Worm (Caenorhabditis elegans) whole organism, early embryonic: ENCODE data around the gene F07H5.10.

Source experiments
- B0310.2 ChIP-seq: sonication (generic microtip); optimal IDR thresholded peaks from 2 replicates; lab custom pipeline; 2016; ENCODE audit warnings: mild to moderate bottlenecking, missing genetic modification characterization, missing compliant biosample characterization
- F13C5.2 ChIP-seq: sonication (generic microtip); optimal IDR thresholded peaks from 2 replicates; lab custom pipeline; 2017; ENCODE audit warnings: mild to moderate bottlenecking, missing genetic modification characterization, inconsistent platforms, missing compliant biosample characterization
- aly-1 ChIP-seq: sonication (generic microtip); optimal IDR thresholded peaks from 2 replicates; lab custom pipeline; 2016; ENCODE audit warnings: missing genetic modification characterization, missing compliant biosample characterization
- ama-1 ChIP-seq: fragments of 150-350 bp; optimal IDR thresholded peaks from 2 replicates; lab custom pipeline; 2014
- ceh-13 ChIP-seq: fragments of 200-800 bp; sonication (Bioruptor generic); optimal IDR thresholded peaks from 2 replicates; lab custom pipeline; 2018; ENCODE audit warnings: mild to moderate bottlenecking, missing genetic modification characterization, missing compliant biosample characterization
- ceh-36 ChIP-seq: sonication (generic microtip); optimal IDR thresholded peaks from 2 replicates; lab custom pipeline; 2016; ENCODE audit warnings: missing genetic modification characterization, inconsistent platforms, missing compliant biosample characterization
- ets-7 ChIP-seq: sonication (generic microtip); optimal IDR thresholded peaks from 2 replicates; lab custom pipeline; 2016; ENCODE audit warnings: missing genotype, missing genetic modification characterization, missing compliant biosample characterization
- flt-1 ChIP-seq: fragments of 200-800 bp; sonication (Bioruptor generic); IDR thresholded peaks from 2 replicates; pipeline ENCODE4 v1.3.6; 2022; ENCODE audit warnings: missing genetic modification characterization, missing compliant biosample characterization
- hmbx-1 ChIP-seq: sonication (generic microtip); optimal IDR thresholded peaks from 2 replicates; lab custom pipeline; 2016; ENCODE audit warnings: mild to moderate bottlenecking, missing genetic modification characterization, missing compliant biosample characterization
- hmg-4 ChIP-seq: fragments of 200-800 bp; sonication (Bioruptor generic); optimal IDR thresholded peaks from 2 replicates; lab custom pipeline; 2018; ENCODE audit warnings: mild to moderate bottlenecking, missing genetic modification characterization, missing compliant biosample characterization
- hnd-1 ChIP-seq: sonication (generic microtip); optimal IDR thresholded peaks from 2 replicates; lab custom pipeline; 2016; ENCODE audit warnings: missing genetic modification characterization, missing compliant biosample characterization
- pes-1 ChIP-seq: fragments of 200-800 bp; sonication (Bioruptor generic); IDR thresholded peaks from 2 replicates; pipeline ENCODE4 v1.3.6; 2022; ENCODE audit warnings: missing genetic modification reagents, missing genetic modification characterization, missing compliant biosample characterization
- scrt-1 ChIP-seq: fragments of 200-800 bp; sonication (Bioruptor generic); IDR thresholded peaks from 2 replicates; pipeline ENCODE4 v1.3.6; 2022; ENCODE audit warnings: missing genetic modification characterization, missing compliant biosample characterization
- sea-1 ChIP-seq: fragments of 200-800 bp; sonication (Bioruptor generic); conservative IDR thresholded peaks from 2 replicates; pipeline ENCODE4 v1.3.6; 2022; ENCODE audit warnings: missing genetic modification characterization, missing compliant biosample characterization
- tbx-11 ChIP-seq: fragments of 200-800 bp; sonication (Bioruptor generic); IDR thresholded peaks from 2 replicates; pipeline ENCODE4 v1.3.6; 2022; ENCODE audit warnings: missing genetic modification characterization, missing compliant biosample characterization
- tbx-37 ChIP-seq: fragments of 200-800 bp; sonication (Bioruptor generic); conservative IDR thresholded peaks from 2 replicates; pipeline ENCODE4 v1.3.6; 2022; ENCODE audit warnings: missing genetic modification reagents, missing genetic modification characterization, missing compliant biosample characterization
- tra-4 ChIP-seq: sonication (generic microtip); optimal IDR thresholded peaks from 2 replicates; lab custom pipeline; 2017; ENCODE audit warnings: missing genetic modification characterization, missing compliant biosample characterization

Gene F07H5.10

ce11 chrII:8848984-8849383, 40.6 kb upstream of the F07H5.10 start:
- TF ChIP-seq scrt-1 (no peak), tbx-11 (GFP tag; lab: Robert Waterston, UW) (no peak), ceh-13 (GFP tag; lab: Kevin White, UChicago) (no peak), ceh-36 (tag; lab: Kevin White, UChicago) (no peak), tbx-37 (GFP tag; lab: Robert Waterston, UW) (no peak), flt-1 (no peak), tra-4 (tag; lab: Kevin White, UChicago) (no peak), ets-7 (tag; lab: Kevin White, UChicago) (no peak), hmbx-1 (no peak), F13C5.2 (tag; lab: Kevin White, UChicago) (no peak), pes-1 (GFP tag; lab: Robert Waterston, UW) (no peak), B0310.2 (tag; lab: Kevin White, UChicago) (no peak), aly-1 (tag; lab: Kevin White, UChicago) (no peak), sea-1 (no peak), hmg-4 (GFP tag; lab: Kevin White, UChicago) (no peak)

- TF ChIP-seq pes-1 (GFP tag; lab: Robert Waterston, UW) (no peak), hmg-4 (GFP tag; lab: Kevin White, UChicago) (no peak), ceh-13 (GFP tag; lab: Kevin White, UChicago) (no peak), ets-7 (tag; lab: Kevin White, UChicago) (no peak), aly-1 (tag; lab: Kevin White, UChicago) (no peak), hmbx-1 (no peak), hnd-1 (tag; lab: Kevin White, UChicago) (no peak), tbx-37 (GFP tag; lab: Robert Waterston, UW) (no peak), tra-4 (tag; lab: Kevin White, UChicago) (no peak), ceh-36 (tag; lab: Kevin White, UChicago) (no peak), sea-1 (no peak), tbx-11 (GFP tag; lab: Robert Waterston, UW) (no peak)
Observed at ce11 chrII:8845932-8846331, 37.5 kb upstream of the F07H5.10 start.

- TF ChIP-seq ceh-36 (tag; lab: Kevin White, UChicago) (no peak), ceh-13 (GFP tag; lab: Kevin White, UChicago) (no peak), tra-4 (tag; lab: Kevin White, UChicago) (no peak), ama-1 (lab: Kevin White, UChicago) (no peak), hnd-1 (tag; lab: Kevin White, UChicago) (no peak), scrt-1 (no peak), sea-1 (no peak), aly-1 (tag; lab: Kevin White, UChicago) (no peak), B0310.2 (tag; lab: Kevin White, UChicago) (no peak)
Observed at ce11 chrII:8845298-8845697, 36.9 kb upstream of the F07H5.10 start, which contains the start of gene agxt-1. Gene agxt-1, plus strand, starts transcription at chrII:8845598.

- TF ChIP-seq aly-1 (tag; lab: Kevin White, UChicago) (no peak), scrt-1 (no peak), tbx-37 (GFP tag; lab: Robert Waterston, UW) (no peak), pes-1 (GFP tag; lab: Robert Waterston, UW) (no peak), hmbx-1 (no peak), ama-1 (lab: Kevin White, UChicago) (no peak), B0310.2 (tag; lab: Kevin White, UChicago) (no peak), F13C5.2 (tag; lab: Kevin White, UChicago) (no peak), tra-4 (tag; lab: Kevin White, UChicago) (no peak), tbx-11 (GFP tag; lab: Robert Waterston, UW) (no peak), hmg-4 (GFP tag; lab: Kevin White, UChicago) (no peak), hnd-1 (tag; lab: Kevin White, UChicago) (no peak), ets-7 (tag; lab: Kevin White, UChicago) (no peak), ceh-36 (tag; lab: Kevin White, UChicago) (no peak), sea-1 (no peak)
Observed at ce11 chrII:8844465-8845126, 36.2 kb upstream of the F07H5.10 start, which contains the start of gene F46C5.6. Gene F46C5.6, minus strand, starts transcription at chrII:8844515.

- TF ChIP-seq aly-1 (tag; lab: Kevin White, UChicago), result no peak
- TF ChIP-seq tbx-37 (GFP tag; lab: Robert Waterston, UW), result no peak
- no peak for TF ChIP-seq ceh-36 (tag; lab: Kevin White, UChicago)
- TF ChIP-seq sea-1, result no peak
- TF ChIP-seq flt-1, result no peak
- no peak for TF ChIP-seq ets-7 (tag; lab: Kevin White, UChicago)
- no peak for TF ChIP-seq B0310.2 (tag; lab: Kevin White, UChicago)
- no peak for TF ChIP-seq pes-1 (GFP tag; lab: Robert Waterston, UW)
- TF ChIP-seq tbx-11 (GFP tag; lab: Robert Waterston, UW), result no peak
- TF ChIP-seq ama-1 (lab: Kevin White, UChicago), result no peak
- TF ChIP-seq scrt-1, result no peak
Observed at ce11 chrII:8839025-8839424, 30.6 kb upstream of the F07H5.10 start, which contains the start of gene F46C5.7. Gene F46C5.7, plus strand, starts transcription at chrII:8839325.

ce11 chrII:8835857-8836256, 27.5 kb upstream of the F07H5.10 start, which contains the start of gene F46C5.4:
Gene F46C5.4, plus strand, starts transcription at chrII:8836078.
- TF ChIP-seq scrt-1 (no peak), hmbx-1 (no peak), tbx-11 (GFP tag; lab: Robert Waterston, UW) (no peak), ets-7 (tag; lab: Kevin White, UChicago) (no peak), ceh-13 (GFP tag; lab: Kevin White, UChicago) (no peak)

ce11 chrII:8832941-8833340, 24.6 kb upstream of the F07H5.10 start:
- TF ChIP-seq pes-1 (GFP tag; lab: Robert Waterston, UW), result no peak
- no peak for TF ChIP-seq F13C5.2 (tag; lab: Kevin White, UChicago)
- TF ChIP-seq aly-1 (tag; lab: Kevin White, UChicago), result no peak
- TF ChIP-seq hmbx-1, result no peak
- TF ChIP-seq ceh-36 (tag; lab: Kevin White, UChicago), result no peak
- no peak for TF ChIP-seq B0310.2 (tag; lab: Kevin White, UChicago)
- no peak for TF ChIP-seq tra-4 (tag; lab: Kevin White, UChicago)
- no peak for TF ChIP-seq scrt-1
- TF ChIP-seq ceh-13 (GFP tag; lab: Kevin White, UChicago), result no peak
- no peak for TF ChIP-seq sea-1
- TF ChIP-seq hnd-1 (tag; lab: Kevin White, UChicago), result no peak
- TF ChIP-seq hmg-4 (GFP tag; lab: Kevin White, UChicago), result no peak
- TF ChIP-seq ama-1 (lab: Kevin White, UChicago), result no peak
- no peak for TF ChIP-seq tbx-37 (GFP tag; lab: Robert Waterston, UW)
- TF ChIP-seq tbx-11 (GFP tag; lab: Robert Waterston, UW), result no peak
- no peak for TF ChIP-seq ets-7 (tag; lab: Kevin White, UChicago)
